In genomic region chrX:9508426-9509010, ce11 we compare ENCODE assay signal across 4 worm cellular contexts.
TF ChIP-seq lines count a peak whose summit lies in the region.

No protein-coding gene starts in this region.

TF ChIP-seq in whole organism, L1 larva, 84 proteins besides CTCF, POLR2A, EP300 and RAD21 (continues in another document):
- TF ChIP-seq lir-3 (tag; optimal IDR thresholded peaks at IDR 0.05; lab: Kevin White, UChicago; ENCODE audit: poor library complexity) (no peak), ces-1 (GFP tag; optimal IDR thresholded peaks at IDR 0.05; lab: Kevin White, UChicago) (no peak), C04F5.9 (tag; optimal IDR thresholded peaks at IDR 0.05; lab: Kevin White, UChicago) (no peak), lin-14 (GFP tag; optimal IDR thresholded peaks at IDR 0.05; lab: Kevin White, UChicago) (peak; percentile 65), ceh-63 (GFP tag; optimal IDR thresholded peaks at IDR 0.05; lab: Kevin White, UChicago) (no peak), F16B12.6 (tag; optimal IDR thresholded peaks at IDR 0.05; lab: Kevin White, UChicago) (no peak), nhr-11 (tag; optimal IDR thresholded peaks at IDR 0.05; lab: Kevin White, UChicago) (no peak), mdl-1 (tag; optimal IDR thresholded peaks at IDR 0.05; lab: Kevin White, UChicago) (no peak), ceh-82 (tag; optimal IDR thresholded peaks at IDR 0.05; lab: Kevin White, UChicago) (no peak), irx-1 (tag; optimal IDR thresholded peaks at IDR 0.05; lab: Kevin White, UChicago) (no peak), nhr-12 (tag; optimal IDR thresholded peaks at IDR 0.05; lab: Kevin White, UChicago) (no peak), nhr-90 (tag; optimal IDR thresholded peaks at IDR 0.05; lab: Kevin White, UChicago; ENCODE audit: poor library complexity) (no peak), hlh-17 (GFP tag; optimal IDR thresholded peaks at IDR 0.05; lab: Kevin White, UChicago; ENCODE audit: borderline replicate concordance) (no peak), blmp-1 (tag; optimal IDR thresholded peaks at IDR 0.05; lab: Kevin White, UChicago) (peak; percentile 48), snpc-4 (tag; optimal IDR thresholded peaks at IDR 0.05; lab: Kevin White, UChicago) (no peak), skn-1 (tag; optimal IDR thresholded peaks at IDR 0.05; lab: Kevin White, UChicago) (no peak), xbp-1 (tag; optimal IDR thresholded peaks at IDR 0.05; lab: Kevin White, UChicago) (no peak), hpl-2 (GFP tag; optimal IDR thresholded peaks at IDR 0.05; lab: Kevin White, UChicago) (no peak), nhr-85 (tag; lab: Kevin White, UChicago) (peak; percentile 60), mef-2 (tag; optimal IDR thresholded peaks at IDR 0.05; lab: Kevin White, UChicago) (no peak), swsn-7 (tag; optimal IDR thresholded peaks at IDR 0.05; lab: Kevin White, UChicago) (no peak), C34B4.2 (tag; optimal IDR thresholded peaks at IDR 0.05; lab: Kevin White, UChicago) (no peak), nhr-237 (tag; optimal IDR thresholded peaks at IDR 0.05; lab: Kevin White, UChicago) (no peak), fos-1 (tag; optimal IDR thresholded peaks at IDR 0.05; lab: Kevin White, UChicago) (no peak)

TF ChIP-seq in whole organism, L2 larva, 48 proteins besides CTCF, POLR2A, EP300 and RAD21:
- TF ChIP-seq unc-39 (tag; optimal IDR thresholded peaks at IDR 0.05; lab: Kevin White, UChicago) (no peak), dmd-4 (tag; optimal IDR thresholded peaks at IDR 0.05; lab: Kevin White, UChicago) (no peak), ztf-1 (GFP tag; conservative IDR thresholded peaks at IDR 0.05; lab: Robert Waterston, UW) (no peak), Y55F3AM.14 (GFP tag; optimal IDR thresholded peaks at IDR 0.05; lab: Kevin White, UChicago) (no peak), ama-1 (optimal IDR thresholded peaks at IDR 0.05; lab: Kevin White, UChicago) (no peak), sma-3 (GFP tag; optimal IDR thresholded peaks at IDR 0.05; lab: Kevin White, UChicago) (no peak), elt-3 (tag; optimal IDR thresholded peaks at IDR 0.05; lab: Kevin White, UChicago) (no peak), snpc-4 (tag; optimal IDR thresholded peaks at IDR 0.05; lab: Kevin White, UChicago) (no peak), blmp-1 (tag; optimal IDR thresholded peaks at IDR 0.05; lab: Kevin White, UChicago; ENCODE audit: insufficient read depth) (peak; percentile 38), lin-39 (tag; optimal IDR thresholded peaks at IDR 0.05; lab: Kevin White, UChicago) (no peak), unc-55 (GFP tag; optimal IDR thresholded peaks at IDR 0.05; lab: Kevin White, UChicago) (no peak), lsy-2 (tag; optimal IDR thresholded peaks at IDR 0.05; lab: Kevin White, UChicago) (no peak), zag-1 (tag; optimal IDR thresholded peaks at IDR 0.05; lab: Kevin White, UChicago) (no peak), mab-5 (tag; optimal IDR thresholded peaks at IDR 0.05; lab: Kevin White, UChicago) (no peak), nhr-25 (tag; optimal IDR thresholded peaks at IDR 0.05; lab: Kevin White, UChicago) (peak; percentile 18), F13H6.1 (tag; optimal IDR thresholded peaks at IDR 0.05; lab: Kevin White, UChicago) (no peak)
TF ChIP-seq in whole organism, L2 larva: peak in this region for 2.

TF ChIP-seq in whole organism, L3 larva, 47 proteins besides CTCF, POLR2A, EP300 and RAD21:
- no peak for TF ChIP-seq ZK546.5 (tag; optimal IDR thresholded peaks at IDR 0.05; lab: Kevin White, UChicago)
- no peak for TF ChIP-seq ama-1 (optimal IDR thresholded peaks at IDR 0.05; lab: Kevin White, UChicago)
- TF ChIP-seq pha-4 (tag; optimal IDR thresholded peaks at IDR 0.05; lab: Kevin White, UChicago), result peak; percentile 18
- no peak for TF ChIP-seq unc-39 (tag; optimal IDR thresholded peaks at IDR 0.05; lab: Kevin White, UChicago)
- no peak for TF ChIP-seq nhr-43 (tag; optimal IDR thresholded peaks at IDR 0.05; lab: Kevin White, UChicago; ENCODE audit: poor library complexity, severe bottlenecking)

TF ChIP-seq in whole organism, L4 larva, 104 proteins besides CTCF, POLR2A, EP300 and RAD21:
- TF ChIP-seq lsy-2 (tag; optimal IDR thresholded peaks at IDR 0.05; lab: Kevin White, UChicago) (no peak), aha-1 (tag; lab: Kevin White, UChicago) (peak; percentile 74), ceh-82 (tag; optimal IDR thresholded peaks at IDR 0.05; lab: Kevin White, UChicago) (no peak), nhr-28 (tag; optimal IDR thresholded peaks at IDR 0.05; lab: Kevin White, UChicago) (peak; percentile 13), mxl-2 (GFP tag; conservative IDR thresholded peaks at IDR 0.05; lab: Robert Waterston, UW) (no peak), D1046.2 (GFP tag; IDR thresholded peaks at IDR 0.05; lab: Robert Waterston, UW) (no peak), F44E2.7 (GFP tag; IDR thresholded peaks at IDR 0.05; lab: Robert Waterston, UW) (no peak), mep-1 (tag; optimal IDR thresholded peaks at IDR 0.05; lab: Kevin White, UChicago) (no peak), daf-8 (GFP tag; IDR thresholded peaks at IDR 0.05; lab: Robert Waterston, UW) (no peak)

Comparison
In these comparisons a context has a peak if more than half of its experiments do, and no peak if none do; other contexts are left out.
1. Of the 29 proteins assayed by ChIP-seq in both whole organism, L4 larva and whole organism, L1 larva: peak only in whole organism, L4 larva: aha-1 and nhr-28; only in whole organism, L1 larva: unc-130; in both: none; in neither: 26.